Fruit fly (Drosophila melanogaster) whole organism, wandering third instar larva: ENCODE measurements around the gene CG3355.

Source experiments
- CG32264 ChIP-seq: fragments of 200-800 bp; sonication (Bioruptor generic); optimal IDR thresholded peaks from 2 replicates; lab custom pipeline; 2016; ENCODE audit warnings: missing biosample characterization, missing genetic modification characterization
- CG9705 ChIP-seq: fragments of 200-800 bp; sonication (Bioruptor generic); optimal IDR thresholded peaks from 2 replicates; lab custom pipeline; 2018; ENCODE audit warnings: missing biosample characterization, mild to moderate bottlenecking, missing genetic modification characterization
- CrebA ChIP-seq: fragments of 200-800 bp; sonication (Bioruptor generic); optimal IDR thresholded peaks from 2 replicates; lab custom pipeline; 2016; ENCODE audit warnings: missing biosample characterization, mild to moderate bottlenecking, missing genetic modification characterization, borderline replicate concordance
- Dif ChIP-seq: fragments of 200-275, 200-300 bp; sonication (Bioruptor generic); optimal IDR thresholded peaks from 2 replicates; lab custom pipeline; 2018; ENCODE audit warnings: missing biosample characterization, missing genetic modification characterization; ENCODE audit not compliant: partially characterized antibody
- HLH106 ChIP-seq: fragments of 200-800 bp; optimal IDR thresholded peaks from 3 replicates; lab custom pipeline; 2019; ENCODE audit warnings: missing biosample characterization, mild to moderate bottlenecking, missing genetic modification characterization, moderate library complexity
- Hnf4 ChIP-seq: fragments of 200-800 bp; sonication (Bioruptor generic); optimal IDR thresholded peaks from 2 replicates; lab custom pipeline; 2016; ENCODE audit warnings: missing biosample characterization, mild to moderate bottlenecking, missing genetic modification characterization
- Hr78 ChIP-seq: fragments of >200 bp; optimal IDR thresholded peaks from 2 replicates; lab custom pipeline; 2017; ENCODE audit warnings: missing biosample characterization, missing genetic modification characterization
- Hr83 ChIP-seq: fragments of 200-300 bp; sonication (Bioruptor generic); optimal IDR thresholded peaks from 2 replicates; lab custom pipeline; 2016; ENCODE audit warnings: missing biosample characterization, mild to moderate bottlenecking, missing genetic modification characterization, moderate library complexity; ENCODE audit not compliant: poor library complexity, severe bottlenecking
- Jra ChIP-seq: sonication (Bioruptor generic); optimal IDR thresholded peaks from 2 replicates; lab custom pipeline; 2016; ENCODE audit warnings: missing biosample characterization, missing genetic modification characterization
- Myc ChIP-seq: fragments of >200 bp; optimal IDR thresholded peaks from 2 replicates; lab custom pipeline; 2017
- N ChIP-seq: fragments of >200 bp; optimal IDR thresholded peaks from 2 replicates; lab custom pipeline; 2018; ENCODE audit warnings: missing biosample characterization, missing external identifiers, missing genetic modification characterization
- OdsH ChIP-seq: fragments of 200-800 bp; sonication (Bioruptor generic); optimal IDR thresholded peaks from 2 replicates; lab custom pipeline; 2016; ENCODE audit warnings: missing biosample characterization, mild to moderate bottlenecking, missing genetic modification characterization
- Rel ChIP-seq, 2 experiments: fragments of 200-800 bp; sonication (Bioruptor generic) in 1 of 2; optimal IDR thresholded peaks; 2 replicates in 1 of 2; 3 replicates in 1 of 2; lab custom pipeline; 2016 to 2019; ENCODE audit warnings: mild to moderate bottlenecking in 2 of 2, missing biosample characterization in 2 of 2, missing genetic modification characterization in 2 of 2, moderate library complexity in 1 of 2
- Sp1 ChIP-seq: fragments of 200-800 bp; sonication (Bioruptor generic); optimal IDR thresholded peaks from 3 replicates; lab custom pipeline; 2019; ENCODE audit warnings: missing biosample characterization, mild to moderate bottlenecking, missing genetic modification characterization, moderate library complexity
- Vsx2 ChIP-seq: fragments of 200-300, 225-300 bp; sonication (Bioruptor generic); optimal IDR thresholded peaks from 2 replicates; lab custom pipeline; 2018; ENCODE audit warnings: missing biosample characterization, missing genetic modification characterization; ENCODE audit not compliant: partially characterized antibody
- br ChIP-seq: fragments of 200-800 bp; sonication (Bioruptor generic); optimal IDR thresholded peaks from 2 replicates; lab custom pipeline; 2016; ENCODE audit warnings: missing biosample characterization, missing genetic modification characterization
- brk ChIP-seq: fragments of 200-800 bp; sonication (Bioruptor generic); optimal IDR thresholded peaks from 2 replicates; lab custom pipeline; 2016; ENCODE audit warnings: missing biosample characterization, mild to moderate bottlenecking, missing genetic modification characterization
- dsf ChIP-seq: sonication (Bioruptor generic); optimal IDR thresholded peaks from 2 replicates; lab custom pipeline; 2016; ENCODE audit warnings: missing biosample characterization, missing genetic modification characterization, borderline replicate concordance
- fru ChIP-seq: fragments of 200-800 bp; sonication (Bioruptor generic); optimal IDR thresholded peaks from 3 replicates; lab custom pipeline; 2016; ENCODE audit warnings: missing biosample characterization, mild to moderate bottlenecking, missing genetic modification characterization
- h ChIP-seq: fragments of 200-800 bp; sonication (Bioruptor generic); optimal IDR thresholded peaks from 3 replicates; lab custom pipeline; 2016; ENCODE audit warnings: missing biosample characterization, mild to moderate bottlenecking, missing genetic modification characterization
- jim ChIP-seq: fragments of 175-275, 200-325 bp; sonication (Bioruptor generic); optimal IDR thresholded peaks from 2 replicates; lab custom pipeline; 2016; ENCODE audit warnings: missing biosample characterization, mild to moderate bottlenecking, missing genetic modification characterization
- pan ChIP-seq: fragments of >200 bp; optimal IDR thresholded peaks from 2 replicates; lab custom pipeline; 2017
- psq ChIP-seq: fragments of 200-800 bp; sonication (Bioruptor generic); optimal IDR thresholded peaks from 3 replicates; lab custom pipeline; 2017; ENCODE audit warnings: missing biosample characterization, mild to moderate bottlenecking, missing genetic modification characterization, moderate library complexity
- rgr ChIP-seq: fragments of 200-800 bp; sonication (Bioruptor generic); optimal IDR thresholded peaks from 3 replicates; lab custom pipeline; 2016; ENCODE audit warnings: missing biosample characterization, mild to moderate bottlenecking, missing genetic modification characterization
- sage ChIP-seq: fragments of 200-800 bp; sonication (Bioruptor generic); optimal IDR thresholded peaks from 2 replicates; lab custom pipeline; 2016; ENCODE audit warnings: missing biosample characterization, mild to moderate bottlenecking, missing genetic modification characterization
- sv ChIP-seq: fragments of 200-800 bp; sonication (Bioruptor generic); optimal IDR thresholded peaks from 3 replicates; lab custom pipeline; 2016; ENCODE audit warnings: missing biosample characterization, missing genetic modification characterization
- tai ChIP-seq: sonication (Bioruptor generic); optimal IDR thresholded peaks from 2 replicates; lab custom pipeline; 2016; ENCODE audit warnings: missing biosample characterization, missing genetic modification characterization
- woc ChIP-seq: sonication (Bioruptor generic); optimal IDR thresholded peaks from 2 replicates; lab custom pipeline; 2016; ENCODE audit warnings: missing biosample characterization, mild to moderate bottlenecking, missing genetic modification characterization

CG3355 gene

DNA sequence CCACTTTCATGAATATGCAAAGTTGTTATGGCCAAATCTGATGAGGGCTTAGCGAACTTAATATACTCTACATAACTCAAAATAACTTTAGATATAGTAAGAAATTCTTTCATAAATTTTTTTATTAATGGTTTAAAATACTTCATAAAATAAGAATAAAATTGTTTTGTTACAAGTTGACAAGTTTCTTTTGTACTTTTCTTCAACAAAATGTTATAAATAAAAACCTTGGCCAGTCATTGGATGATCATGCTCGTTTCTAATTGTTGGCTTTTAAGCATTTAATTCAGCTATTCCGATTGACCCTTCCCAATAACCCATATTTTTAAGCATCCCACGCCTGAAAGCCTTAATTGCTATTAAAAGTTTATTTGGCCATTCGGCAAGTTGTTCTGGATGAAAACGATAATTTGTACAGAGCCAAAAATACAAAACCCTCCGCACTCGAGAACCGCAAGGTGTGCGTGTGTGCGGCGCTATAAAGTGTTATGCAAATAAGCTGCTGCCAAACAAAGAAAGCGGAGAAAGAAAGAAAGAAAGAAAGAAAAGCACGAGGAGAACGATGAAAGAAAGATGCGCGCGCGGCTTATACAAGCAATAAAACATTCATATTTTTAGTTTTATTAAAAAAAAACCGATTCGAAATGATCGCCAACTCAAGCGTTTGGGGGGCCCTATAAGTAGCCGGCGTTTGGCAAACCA, at the start of gene CG3355:
CG3355 (plus strand) TSS at position 652 of the 702 bp plus-strand sequence.
- TF ChIP-seq psq (GFP tag; lab: Kevin White, UChicago) (peak; percentile 17), tai (GFP tag; lab: Kevin White, UChicago) (no peak)

DNA sequence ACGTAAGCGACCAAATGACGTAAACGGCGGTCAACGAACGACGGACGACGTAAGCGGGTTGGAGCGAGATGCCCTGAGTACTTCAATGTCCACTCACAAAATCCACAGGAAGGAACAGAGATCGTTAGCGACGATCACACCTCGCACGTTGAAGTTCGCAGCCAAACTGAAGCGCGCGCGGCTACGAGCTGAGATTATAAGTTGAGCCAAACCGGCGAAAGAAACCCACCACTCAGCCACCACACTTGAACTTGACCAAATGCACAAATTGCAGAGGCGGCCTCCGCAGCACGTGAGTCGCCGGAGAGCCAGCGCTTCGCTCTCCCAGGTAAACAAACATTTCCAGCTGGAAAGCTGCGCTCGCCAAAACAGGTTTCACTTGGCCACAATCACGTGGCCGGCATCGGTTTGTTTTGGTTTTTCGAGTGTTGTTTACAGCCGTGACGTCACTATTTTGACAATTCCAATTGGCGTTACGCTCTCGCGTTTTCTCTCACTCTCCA, 37.0 kb upstream of the CG3355 start, which contains the start of gene dpy:
dpy (minus strand) TSS at position 161 of the 503 bp plus-strand sequence.
- no peak for TF ChIP-seq HLH106 (tag; lab: Kevin White, UChicago)
- TF ChIP-seq Myc (lab: Kevin White, UChicago), result no peak
- TF ChIP-seq Sp1 (GFP tag; lab: Kevin White, UChicago), result no peak
- no peak for TF ChIP-seq h (GFP tag; lab: Kevin White, UChicago)
- peak; percentile 35 for TF ChIP-seq fru
- TF ChIP-seq psq (GFP tag; lab: Kevin White, UChicago), result peak; percentile 8
- TF ChIP-seq CrebA (GFP tag; lab: Kevin White, UChicago), result peak; percentile 29
- TF ChIP-seq OdsH (GFP tag; lab: Kevin White, UChicago), result peak; percentile 6
- TF ChIP-seq Dif (GFP tag; lab: Kevin White, UChicago), result peak; percentile 58

DNA sequence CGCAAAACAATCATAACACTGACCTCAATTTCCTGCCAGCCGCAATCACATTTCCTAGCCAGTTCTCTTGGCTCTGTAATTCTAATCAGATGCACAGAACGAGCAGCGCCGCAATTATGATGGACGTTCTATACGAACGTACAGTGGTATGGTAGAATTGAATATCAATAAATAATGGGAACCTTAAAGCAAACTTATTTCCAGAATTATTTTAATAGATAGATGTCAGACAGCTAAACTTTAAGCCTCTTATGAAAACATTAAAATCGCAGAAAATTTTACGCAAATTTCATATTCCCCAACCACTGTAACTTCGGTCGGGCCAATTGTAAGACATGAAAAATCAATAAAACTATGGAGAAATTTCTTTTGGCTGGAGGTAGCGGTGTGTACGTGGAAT, 32.0 kb upstream of the CG3355 start:
- TF ChIP-seq Vsx2 (GFP tag; lab: Kevin White, UChicago), result no peak
- TF ChIP-seq jim (GFP tag; lab: Kevin White, UChicago), result no peak
- no peak for TF ChIP-seq Hr78
- no peak for TF ChIP-seq Dif (GFP tag; lab: Kevin White, UChicago)
- TF ChIP-seq pan (lab: Kevin White, UChicago), result no peak
- TF ChIP-seq CG9705, result no peak
- TF ChIP-seq br (GFP tag; lab: Kevin White, UChicago), result no peak
- TF ChIP-seq rgr (GFP tag; lab: Kevin White, UChicago), result no peak
- no peak for TF ChIP-seq CG32264 (GFP tag; lab: Kevin White, UChicago)
- TF ChIP-seq Rel (GFP tag; optimal IDR thresholded peaks at IDR 0.05; lab: Kevin White, UChicago), result no peak
- TF ChIP-seq Rel (tag; optimal IDR thresholded peaks at IDR 0.05; lab: Kevin White, UChicago), result no peak
- no peak for TF ChIP-seq N (GFP tag; lab: Kevin White, UChicago)
- no peak for TF ChIP-seq sage (GFP tag; lab: Kevin White, UChicago)
- no peak for TF ChIP-seq sv (GFP tag; lab: Kevin White, UChicago)
- no peak for TF ChIP-seq dsf
- TF ChIP-seq psq (GFP tag; lab: Kevin White, UChicago), result no peak
- TF ChIP-seq brk (GFP tag; lab: Kevin White, UChicago), result no peak
- TF ChIP-seq Jra (GFP tag; lab: Kevin White, UChicago), result no peak
- TF ChIP-seq Sp1 (GFP tag; lab: Kevin White, UChicago), result no peak
- TF ChIP-seq tai (GFP tag; lab: Kevin White, UChicago), result no peak

DNA sequence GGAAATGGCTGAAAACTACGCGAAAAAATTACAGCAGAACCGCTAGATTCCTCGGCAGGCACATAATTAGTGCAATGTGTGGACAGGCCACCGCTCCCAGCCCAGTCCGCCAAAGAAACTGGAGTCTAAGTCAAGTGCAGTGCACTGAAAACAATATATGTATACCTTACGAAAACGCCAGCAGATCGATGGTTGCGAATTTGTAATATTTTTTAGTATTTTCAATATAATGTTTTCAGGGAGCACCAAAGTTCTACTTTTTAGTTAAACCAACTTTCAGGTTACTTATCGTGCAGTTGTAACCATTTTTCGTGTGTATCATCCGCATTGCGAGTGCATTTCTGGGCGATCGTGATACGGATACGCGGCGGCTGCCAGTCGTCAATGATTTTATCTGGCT, 29.3 kb upstream of the CG3355 start:
- TF ChIP-seq fru (peak; percentile 9), Hnf4 (GFP tag; lab: Kevin White, UChicago) (no peak), Hr78 (no peak)

dm6 chr2L:4626994-4627393, 24.2 kb upstream of the CG3355 start:
- no peak for TF ChIP-seq fru
- TF ChIP-seq br (GFP tag; lab: Kevin White, UChicago), result no peak
- no peak for TF ChIP-seq woc (GFP tag; lab: Kevin White, UChicago)
- TF ChIP-seq Jra (GFP tag; lab: Kevin White, UChicago), result no peak
- no peak for TF ChIP-seq N (GFP tag; lab: Kevin White, UChicago)
- no peak for TF ChIP-seq Rel (GFP tag; optimal IDR thresholded peaks at IDR 0.05; lab: Kevin White, UChicago)
- no peak for TF ChIP-seq Rel (tag; optimal IDR thresholded peaks at IDR 0.05; lab: Kevin White, UChicago)
- TF ChIP-seq jim (GFP tag; lab: Kevin White, UChicago), result no peak
- TF ChIP-seq Hr83 (GFP tag; lab: Kevin White, UChicago), result no peak
